Fruit fly (Drosophila melanogaster): ENCODE results near the gene TotE.

TotE gene

dm6 chr2L:19865539-19866068 is 47.7 kb downstream of the TotE start (continued):
- peak; percentile 95 for TF ChIP-seq maf-S (GFP tag; optimal IDR thresholded peaks at IDR 0.05)
- peak in 1 of 2 experiments; percentile 73 for TF ChIP-seq crp (GFP tag; optimal IDR thresholded peaks at IDR 0.05)
- peak; percentile 96 for TF ChIP-seq so (GFP tag; IDR thresholded peaks at IDR 0.05)
- peak; percentile 96 for TF ChIP-seq CHES-1-like (GFP tag; optimal IDR thresholded peaks at IDR 0.05)
- TF ChIP-seq CG2120 (GFP tag; optimal IDR thresholded peaks at IDR 0.05): peak; percentile 96
- peak; percentile 94 for TF ChIP-seq esg (GFP tag; conservative IDR thresholded peaks at IDR 0.05)
- no peak for TF ChIP-seq CG16813 (GFP tag; IDR thresholded peaks at IDR 0.05; ENCODE audit: partially characterized antibody)
- peak; percentile 86 for TF ChIP-seq Dad (GFP tag; optimal IDR thresholded peaks at IDR 0.05)
- TF ChIP-seq CG2129 (GFP tag; IDR thresholded peaks at IDR 0.05; ENCODE audit: partially characterized antibody): no peak
- TF ChIP-seq MESR4 (GFP tag; optimal IDR thresholded peaks at IDR 0.05): peak; percentile 55
- no peak for TF ChIP-seq sc (optimal IDR thresholded peaks at IDR 0.05)
- TF ChIP-seq sc (GFP tag; optimal IDR thresholded peaks at IDR 0.05): peak; percentile 90
- TF ChIP-seq CG34224 (GFP tag; IDR thresholded peaks at IDR 0.05; ENCODE audit: partially characterized antibody): 0 out of 3 replicates have a peak, but pooled peaks have one; percentile 23
- TF ChIP-seq crc (GFP tag; optimal IDR thresholded peaks at IDR 0.05): peak; percentile 94
- no peak for TF ChIP-seq Doc3 (GFP tag; IDR thresholded peaks at IDR 0.05; ENCODE audit: partially characterized antibody)
- peak; percentile 89 for TF ChIP-seq CG12071 (GFP tag; optimal IDR thresholded peaks at IDR 0.05)
- peak; percentile 74 for TF ChIP-seq tin (GFP tag; optimal IDR thresholded peaks at IDR 0.05)
- TF ChIP-seq Abd-B (GFP tag; optimal IDR thresholded peaks at IDR 0.05): peak; percentile 84
- TF ChIP-seq pho (GFP tag; optimal IDR thresholded peaks at IDR 0.05): peak; percentile 94
- peak; percentile 98 for TF ChIP-seq CG2199 (GFP tag; IDR thresholded peaks at IDR 0.05)
- peak; percentile 81 for TF ChIP-seq jing (GFP tag; optimal IDR thresholded peaks at IDR 0.05)
- TF ChIP-seq al (GFP tag; IDR thresholded peaks at IDR 0.05): peak; percentile 95
- TF ChIP-seq unpg (GFP tag; optimal IDR thresholded peaks at IDR 0.05): peak; percentile 98
- no peak for TF ChIP-seq Dref (GFP tag; IDR thresholded peaks at IDR 0.05)
- TF ChIP-seq Xbp1 (GFP tag; optimal IDR thresholded peaks at IDR 0.05): peak; percentile 96
- peak; percentile 95 for TF ChIP-seq lab (GFP tag; optimal IDR thresholded peaks at IDR 0.05)
- TF ChIP-seq HmgD (GFP tag; optimal IDR thresholded peaks at IDR 0.05): peak; percentile 80
- peak; percentile 80 for TF ChIP-seq CG8765 (GFP tag; IDR thresholded peaks at IDR 0.05)
- peak; percentile 95 for TF ChIP-seq pum (GFP tag; optimal IDR thresholded peaks at IDR 0.05)
- TF ChIP-seq CG17912 (GFP tag; optimal IDR thresholded peaks at IDR 0.05): peak; percentile 35
- no peak for TF ChIP-seq CG42726 (GFP tag; IDR thresholded peaks at IDR 0.05; ENCODE audit: partially characterized antibody)
- peak; percentile 74 for TF ChIP-seq Usf (GFP tag; optimal IDR thresholded peaks at IDR 0.05)
- TF ChIP-seq tgo (GFP tag; IDR thresholded peaks at IDR 0.05): peak; percentile 94
- peak; percentile 98 for TF ChIP-seq CG14050 (GFP tag; IDR thresholded peaks at IDR 0.05)
- TF ChIP-seq Lhr (GFP tag; optimal IDR thresholded peaks at IDR 0.05): peak; percentile 87
- TF ChIP-seq hth (optimal IDR thresholded peaks at IDR 0.05): no peak
- peak; percentile 90 for TF ChIP-seq Jarid2 (GFP tag; optimal IDR thresholded peaks at IDR 0.05)
- peak; percentile 96 for TF ChIP-seq CG31441 (GFP tag; IDR thresholded peaks at IDR 0.05)
- peak; percentile 84 for TF ChIP-seq ERR (GFP tag; optimal IDR thresholded peaks at IDR 0.05)
- peak; percentile 86 for TF ChIP-seq Myb (GFP tag; optimal IDR thresholded peaks at IDR 0.05)
- peak; percentile 64 for TF ChIP-seq CG18476 (GFP tag; optimal IDR thresholded peaks at IDR 0.05)
- TF ChIP-seq NC2β (GFP tag; optimal IDR thresholded peaks at IDR 0.05): peak; percentile 97
- peak; percentile 45 for TF ChIP-seq D (optimal IDR thresholded peaks at IDR 0.05)
- TF ChIP-seq D (GFP tag; optimal IDR thresholded peaks at IDR 0.05): peak; percentile 87
- peak; percentile 97 for TF ChIP-seq CG1603 (tag; optimal IDR thresholded peaks at IDR 0.05)
- peak; percentile 27 to 32 for TF ChIP-seq insv (GFP tag; optimal IDR thresholded peaks at IDR 0.05)
- TF ChIP-seq nau (GFP tag; optimal IDR thresholded peaks at IDR 0.05): peak; percentile 91
- peak; percentile 95 for TF ChIP-seq ap (GFP tag; IDR thresholded peaks at IDR 0.05)
- TF ChIP-seq bsh (GFP tag; optimal IDR thresholded peaks at IDR 0.05): peak; percentile 79 to 98
- peak; percentile 59 for TF ChIP-seq TFAM (GFP tag; optimal IDR thresholded peaks at IDR 0.05)

All from whole organism, embryonic.